Fruit fly (Drosophila melanogaster) ovary, adult (tissue): ENCODE results near the gene RasGAP1.

ENCODE experiments used
- CG17801 ChIP-seq: fragments of 200-800 bp; optimal IDR thresholded peaks from 2 replicates; lab custom pipeline; 2019; ENCODE audit warnings: missing biosample characterization, mild to moderate bottlenecking, missing genetic modification characterization, moderate library complexity; ENCODE audit not compliant: partially characterized antibody

The RasGAP1 gene

DNA sequence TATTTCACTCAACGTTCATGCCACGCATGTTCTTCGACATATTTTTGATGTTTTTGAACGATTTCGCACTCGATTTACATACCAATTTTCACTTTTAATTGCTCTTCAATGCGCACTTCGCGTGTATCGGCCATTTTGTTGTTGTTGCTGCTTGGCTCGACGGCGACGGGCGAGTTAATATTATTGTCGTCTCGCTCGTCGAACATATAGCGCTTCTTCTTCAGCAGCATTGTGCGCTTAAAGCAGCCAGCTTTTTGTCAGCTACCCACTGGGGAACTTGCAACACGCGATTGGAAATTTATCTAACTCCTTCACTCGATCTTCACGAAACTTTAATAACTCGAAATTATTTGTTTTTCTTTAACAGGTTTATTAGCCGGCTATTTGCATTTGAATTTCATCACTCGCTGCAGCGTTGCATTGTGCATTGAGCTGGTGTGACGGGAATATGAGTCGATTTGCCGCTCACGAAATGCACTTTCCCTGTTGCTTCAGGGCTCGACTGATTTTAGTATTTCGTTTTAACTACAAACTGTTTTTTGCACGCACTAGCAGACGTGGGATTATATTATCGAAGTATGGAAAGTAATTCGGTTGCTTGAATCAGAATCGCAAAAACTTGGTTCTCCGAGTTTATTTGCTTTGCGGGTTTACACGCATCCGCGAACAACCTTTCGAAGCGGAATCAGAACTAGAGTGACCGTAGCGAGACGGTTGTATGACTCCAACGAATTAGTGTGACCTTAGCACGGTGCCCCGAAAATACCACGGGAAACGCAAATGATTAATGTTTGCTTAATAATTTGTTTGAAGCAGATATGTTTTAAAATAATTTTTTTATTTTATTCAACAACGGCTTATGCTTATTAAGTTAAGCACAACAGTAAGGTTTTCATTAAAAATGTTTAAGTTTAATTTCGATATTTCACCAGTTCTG lies at the start of gene RasGAP1:
TSS of gene RasGAP1 (minus strand) at position 703 of the 937 bp plus-strand sequence.
- TF ChIP-seq CG17801 (GFP tag; lab: Kevin White, UChicago) = peak; percentile 8

DNA sequence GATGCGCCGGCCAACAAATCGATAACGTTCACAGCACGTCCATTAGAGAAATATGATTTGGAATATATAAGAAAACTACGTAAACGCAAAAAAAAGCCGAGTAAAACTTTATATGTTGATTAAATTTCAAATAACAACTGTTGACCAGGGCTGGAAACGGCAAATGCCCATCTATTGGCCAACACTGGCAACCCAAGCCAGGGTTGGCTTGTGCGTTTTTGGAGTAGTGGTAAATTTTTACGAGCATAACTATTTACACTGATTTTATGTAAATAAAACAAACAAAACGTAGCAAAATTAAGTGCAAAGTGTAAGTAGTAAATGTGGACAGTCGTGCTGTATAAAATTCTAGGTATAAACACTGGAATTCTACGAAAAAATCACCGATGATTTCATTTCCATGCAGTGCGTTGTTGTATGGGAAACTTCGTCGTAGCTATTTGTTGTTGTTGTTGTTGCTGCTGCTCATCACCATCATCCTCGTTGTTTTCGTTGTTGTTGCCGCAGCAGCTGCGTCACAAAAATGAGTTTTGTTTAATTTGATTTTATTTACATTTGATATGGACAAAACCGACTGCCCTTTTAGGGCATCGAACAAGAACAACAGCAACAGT lies 44.1 kb upstream of the RasGAP1 start, which contains the start of gene nudE:
TSS of gene nudE (plus strand) at position 196 of the 614 bp plus-strand sequence.
- peak; percentile 18 for TF ChIP-seq CG17801 (GFP tag; lab: Kevin White, UChicago)

DNA sequence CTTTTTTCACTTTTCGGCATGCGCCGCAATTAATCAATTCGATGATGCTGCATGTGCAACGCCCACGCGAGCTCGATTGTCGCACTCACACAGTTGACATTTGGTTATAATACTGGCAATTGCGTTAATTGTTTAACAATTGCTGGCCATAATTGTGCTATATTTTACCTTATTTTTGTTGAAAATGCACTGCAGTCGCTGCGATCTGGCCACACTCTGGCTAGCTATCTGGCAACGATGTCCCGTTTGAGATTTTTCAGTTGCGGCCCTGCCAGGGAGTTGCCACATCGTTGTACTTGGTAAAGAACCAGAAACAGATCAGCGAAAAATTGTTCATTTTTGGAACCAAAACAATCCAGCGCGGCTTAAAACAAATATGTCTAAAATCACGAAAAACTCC lies 43.3 kb upstream of the RasGAP1 start, which contains the start of the genes CG6707 and CG46387:
TSS of gene CG6707 (minus strand) at position 221 of the 400 bp plus-strand sequence.
TSS of gene CG46387 (plus strand) at position 272 of the 400 bp plus-strand sequence.
- peak; percentile 13 for TF ChIP-seq CG17801 (GFP tag; lab: Kevin White, UChicago)

DNA sequence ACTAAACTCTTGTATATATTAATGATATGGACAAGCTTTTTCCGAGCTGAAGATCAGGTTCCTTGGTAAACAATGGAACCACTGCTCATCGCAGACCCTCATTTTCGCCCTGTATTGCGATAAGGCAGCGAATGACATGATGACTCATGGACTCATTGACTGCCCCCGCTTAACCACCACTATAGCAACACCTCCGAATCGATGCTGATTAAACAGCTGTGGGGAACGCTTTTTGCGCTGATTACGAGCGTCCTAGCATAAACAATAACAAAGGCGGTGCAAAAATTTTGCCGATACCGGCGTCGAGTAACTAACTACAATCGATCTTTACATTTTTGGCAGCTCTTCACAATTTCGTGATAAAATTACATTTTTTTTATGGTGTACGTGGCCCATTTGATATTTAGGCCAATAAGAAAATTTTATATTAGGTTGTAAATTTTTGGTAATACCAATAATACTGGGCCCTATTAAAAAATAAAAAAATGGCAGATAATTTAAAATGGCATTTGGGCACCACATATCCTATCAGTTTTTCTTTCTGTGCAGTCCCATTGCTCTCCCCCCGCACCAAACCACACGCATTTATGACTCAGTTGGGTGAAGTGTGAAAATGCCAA lies 42.2 kb upstream of the RasGAP1 start:
- no peak for TF ChIP-seq CG17801 (GFP tag; lab: Kevin White, UChicago)

DNA sequence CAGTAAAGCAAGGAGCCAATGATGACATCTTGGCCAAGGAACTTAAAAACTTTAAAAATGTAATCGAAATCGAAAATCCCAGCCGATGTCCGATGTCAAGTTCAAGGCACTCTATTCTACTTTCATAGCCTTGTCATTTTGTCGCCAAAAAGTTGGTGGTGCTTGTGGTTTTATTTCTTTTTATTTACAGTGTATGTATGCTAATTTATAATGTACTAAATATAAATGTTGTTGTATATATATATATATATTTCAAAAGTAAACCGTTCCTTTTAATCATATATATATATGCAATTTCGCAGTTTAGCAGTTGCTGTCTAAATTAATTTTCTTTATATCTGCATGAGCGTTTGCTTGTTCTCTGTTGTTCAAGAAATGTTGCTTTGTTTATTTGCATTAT lies 39.6 kb upstream of the RasGAP1 start, which contains the start of the genes CG6709 and Hez:
TSS of gene CG6709 (minus strand) at position 101 of the 400 bp plus-strand sequence.
TSS of gene Hez (minus strand) at position 101 of the 400 bp plus-strand sequence.
- TF ChIP-seq CG17801 (GFP tag; lab: Kevin White, UChicago) = no peak

DNA sequence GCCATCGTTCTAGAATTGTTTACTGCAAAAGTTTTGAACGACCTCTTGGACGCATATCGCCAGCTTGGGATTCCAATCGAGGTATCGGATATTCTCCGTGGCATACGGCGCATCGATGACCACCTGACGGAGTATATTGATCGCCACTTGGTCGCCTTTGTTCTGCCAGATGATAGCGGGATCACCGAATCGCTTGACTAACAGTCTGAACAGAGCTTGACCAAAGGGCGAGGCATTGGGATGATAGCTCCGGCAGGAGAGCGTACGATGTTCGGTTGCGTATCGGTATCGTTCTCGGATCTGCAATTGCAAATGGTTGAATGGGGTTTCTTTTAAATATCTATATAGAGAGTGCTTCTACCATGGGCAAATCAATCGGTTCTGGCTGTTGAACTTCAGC lies 38.9 kb upstream of the RasGAP1 start:
- TF ChIP-seq CG17801 (GFP tag; lab: Kevin White, UChicago) = no peak

DNA sequence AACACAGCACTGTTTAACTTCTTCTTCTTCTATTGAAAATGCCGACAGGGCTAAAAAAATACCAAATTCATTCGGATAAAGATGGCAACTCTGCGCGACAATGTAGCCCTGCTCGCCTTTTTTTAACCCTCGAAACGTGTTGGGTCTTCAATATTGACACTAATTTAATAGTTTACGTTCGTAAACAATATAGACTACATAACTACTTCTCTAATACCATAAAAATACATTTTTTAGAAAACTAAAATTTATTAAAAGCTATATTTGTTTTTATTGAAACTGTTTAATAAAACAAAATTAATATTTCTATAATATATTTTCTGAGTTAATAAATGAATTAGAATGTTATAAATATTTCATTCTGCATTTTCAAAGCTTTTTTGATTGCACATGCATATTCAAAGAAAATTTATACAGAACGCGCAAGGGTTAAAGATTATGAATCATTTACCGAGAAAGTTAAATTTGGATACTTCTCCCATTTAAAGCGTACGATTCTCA lies 33.6 kb upstream of the RasGAP1 start, which contains the start of the genes Taf2 and CalpB:
TSS of gene Taf2 (minus strand) at position 54 of the 501 bp plus-strand sequence.
TSS of gene CalpB (plus strand) at position 133 of the 501 bp plus-strand sequence.
- peak; percentile 93 for TF ChIP-seq CG17801 (GFP tag; lab: Kevin White, UChicago)

DNA sequence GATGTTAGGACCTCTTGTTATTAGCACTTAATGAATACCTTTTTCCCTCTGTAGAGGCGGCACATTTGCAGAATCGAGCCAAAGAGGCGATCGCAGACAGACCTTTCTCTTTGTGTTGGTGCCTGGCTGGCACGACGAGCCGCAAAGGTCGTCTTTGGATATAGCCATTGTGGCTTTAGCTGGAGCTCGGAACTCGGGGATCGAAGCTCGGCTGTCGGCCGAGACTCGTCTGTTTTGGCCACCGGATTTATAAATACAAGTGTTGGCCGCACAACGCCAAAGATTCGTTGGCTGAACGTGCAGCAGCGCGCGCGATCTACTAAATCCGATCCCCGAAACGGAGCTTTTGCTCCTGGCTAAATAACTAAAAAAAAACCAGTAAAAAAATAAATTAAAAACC lies 23.6 kb upstream of the RasGAP1 start, which contains the start of gene CG34382:
TSS of gene CG34382 (plus strand) at position 301 of the 400 bp plus-strand sequence.
- TF ChIP-seq CG17801 (GFP tag; lab: Kevin White, UChicago) = no peak

DNA sequence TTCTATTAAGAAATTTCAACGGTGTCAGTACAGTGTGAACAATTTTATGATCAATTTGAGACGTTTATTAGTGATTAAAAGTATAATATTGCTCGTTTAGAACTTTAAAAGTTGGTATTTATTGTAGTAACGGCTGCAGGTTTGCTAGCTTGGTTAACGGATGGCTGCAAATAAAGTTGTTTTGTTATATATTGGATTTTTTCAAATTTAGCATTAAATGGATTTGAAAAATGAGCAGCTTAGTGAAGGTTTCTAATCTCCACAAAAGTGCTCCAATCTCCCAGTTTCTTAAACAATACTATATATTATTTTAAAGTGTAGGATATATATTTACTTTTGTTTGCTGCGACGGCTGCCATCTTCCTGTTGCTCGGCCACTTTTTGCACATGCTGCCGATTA lies 16.9 kb upstream of the RasGAP1 start:
- no peak for TF ChIP-seq CG17801 (GFP tag; lab: Kevin White, UChicago)

DNA sequence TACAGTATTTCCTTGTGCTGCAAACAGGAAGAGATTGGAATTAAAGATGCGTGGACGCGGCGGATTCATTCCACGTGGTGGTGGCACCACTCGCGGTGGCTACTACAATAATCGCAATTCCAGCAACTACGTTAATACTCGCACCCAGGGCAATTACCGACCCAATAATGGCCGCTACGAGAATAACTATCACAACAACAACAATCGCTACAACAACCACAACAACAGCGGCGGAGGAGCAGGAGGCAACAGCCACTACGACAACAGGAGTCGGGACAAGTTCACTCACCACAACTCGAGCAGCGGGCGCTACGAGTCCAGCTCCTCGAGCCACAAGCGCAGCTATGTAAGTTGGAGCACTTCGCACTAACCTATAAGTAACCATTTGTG lies 10.0 kb upstream of the RasGAP1 start:
- no peak for TF ChIP-seq CG17801 (GFP tag; lab: Kevin White, UChicago)

DNA sequence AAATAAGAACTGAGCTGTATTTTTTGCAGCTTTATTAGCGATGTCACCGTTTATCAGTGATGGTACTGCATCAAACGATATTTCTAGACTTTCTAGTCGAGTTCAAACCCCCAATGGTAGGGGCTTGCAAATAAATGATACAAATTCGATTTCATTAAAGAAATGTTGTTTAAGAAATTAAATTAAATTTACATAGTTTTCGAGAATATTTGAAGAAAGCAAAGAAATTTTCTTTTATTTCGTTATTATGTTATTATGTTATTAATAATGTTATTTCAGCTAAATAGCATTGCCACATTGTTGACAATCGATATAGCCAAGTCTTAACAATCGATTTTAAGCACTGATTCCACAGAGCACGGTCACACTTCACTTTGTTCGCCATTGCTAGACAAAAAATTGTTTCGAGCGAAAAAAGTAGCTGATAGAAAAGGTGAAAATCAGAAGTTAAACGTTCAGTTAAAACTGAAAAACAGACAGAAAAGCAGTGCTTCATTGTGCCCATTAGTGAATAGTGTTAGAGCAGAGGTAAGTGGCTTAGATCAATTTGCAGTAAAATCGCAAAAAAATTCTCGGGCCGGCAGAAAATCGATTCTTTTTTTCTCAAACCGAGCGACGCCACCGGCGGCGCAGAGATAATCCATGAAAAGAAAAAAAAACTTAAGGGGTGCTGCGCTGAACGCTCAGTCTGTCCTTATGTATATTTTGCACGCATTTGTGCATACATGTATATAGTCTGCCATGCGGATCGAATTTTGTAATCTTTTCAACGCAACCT lies 9.4 kb upstream of the RasGAP1 start, which contains the start of the genes iPLA2-VIA and Ciz1:
TSS of gene iPLA2-VIA (minus strand) at position 75 of the 778 bp plus-strand sequence.
TSS of gene Ciz1 (plus strand) at position 365 of the 778 bp plus-strand sequence.
- TF ChIP-seq CG17801 (GFP tag; lab: Kevin White, UChicago) = peak; percentile 4

DNA sequence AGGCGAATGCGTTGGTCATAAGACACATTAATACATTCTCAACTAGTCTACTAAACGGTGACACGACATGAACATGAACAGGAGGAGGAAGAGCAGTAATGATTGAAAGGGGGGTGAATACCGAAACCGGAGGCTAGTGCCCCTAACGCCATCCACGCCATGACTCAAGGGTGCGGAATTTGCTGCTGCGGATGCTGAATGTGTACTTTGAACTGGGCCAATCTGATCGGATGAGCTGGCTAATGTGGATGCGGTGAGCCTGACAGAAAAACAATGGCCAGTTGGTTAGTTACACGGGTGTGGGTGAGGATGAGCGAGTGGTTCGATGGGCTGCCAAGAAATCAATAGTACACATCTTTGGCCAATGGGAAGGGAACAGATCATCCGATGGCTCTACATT lies 8.6 kb upstream of the RasGAP1 start:
- no peak for TF ChIP-seq CG17801 (GFP tag; lab: Kevin White, UChicago)

DNA sequence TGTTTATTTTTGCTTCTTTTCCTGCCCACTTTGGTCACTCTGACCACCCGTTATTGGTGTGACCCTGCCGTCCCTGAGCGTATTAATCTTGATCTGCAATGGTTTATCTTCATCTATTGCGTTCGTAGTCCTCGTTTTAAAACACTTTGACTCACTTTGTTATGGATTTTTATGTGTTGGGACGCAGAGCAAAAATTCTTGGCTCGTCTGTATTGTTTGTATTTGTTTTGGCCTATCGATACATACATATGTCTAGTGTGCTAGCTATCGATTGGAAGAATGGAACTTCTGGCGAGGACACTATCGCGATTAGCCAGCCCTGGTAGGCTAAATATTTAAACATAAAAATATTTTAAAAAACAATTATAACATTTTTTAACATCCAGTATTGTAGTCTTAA lies 4.5 kb upstream of the RasGAP1 start, which contains the start of gene CG10809:
TSS of gene CG10809 (minus strand) at position 266 of the 400 bp plus-strand sequence.
- peak; percentile 24 for TF ChIP-seq CG17801 (GFP tag; lab: Kevin White, UChicago)
